Worm (Caenorhabditis elegans) whole organism, L1 larva: ENCODE measurements around the gene rml-3.

Experiments
- C16A3.4 ChIP-seq: fragments of 150-350 bp; optimal IDR thresholded peaks from 2 replicates; lab custom pipeline; 2014; ENCODE audit warnings: missing biosample characterization, missing genetic modification characterization
- Y116A8C.19 ChIP-seq: sonication (generic microtip); optimal IDR thresholded peaks from 2 replicates; lab custom pipeline; 2016; ENCODE audit warnings: missing compliant biosample characterization, missing genetic modification characterization, borderline replicate concordance
- ama-1 ChIP-seq: fragments of 150-350 bp; optimal IDR thresholded peaks from 2 replicates; lab custom pipeline; 2014
- blmp-1 ChIP-seq: fragments of 150-350 bp; optimal IDR thresholded peaks from 2 replicates; lab custom pipeline; 2014; ENCODE audit warnings: missing biosample characterization, missing genetic modification characterization
- ceh-63 ChIP-seq: fragments of 200-800 bp; sonication (Bioruptor generic); optimal IDR thresholded peaks from 2 replicates; lab custom pipeline; 2018; ENCODE audit warnings: mild to moderate bottlenecking, missing genetic modification characterization, missing compliant biosample characterization
- ceh-8 ChIP-seq: fragments of 200-800 bp; sonication (Bioruptor generic); optimal IDR thresholded peaks from 2 replicates; lab custom pipeline; 2018; ENCODE audit warnings: mild to moderate bottlenecking, missing genetic modification characterization, moderate library complexity, missing compliant biosample characterization
- ceh-90 ChIP-seq: sonication (generic microtip); optimal IDR thresholded peaks from 2 replicates; lab custom pipeline; 2016; ENCODE audit warnings: missing genetic modification characterization, missing compliant biosample characterization
- egl-13 ChIP-seq: sonication (generic microtip); optimal IDR thresholded peaks from 2 replicates; lab custom pipeline; 2016; ENCODE audit warnings: missing genotype, missing genetic modification reagents, missing genetic modification characterization, missing compliant biosample characterization
- egl-27 ChIP-seq, 2 experiments: fragments of 150-350 bp in 1 of 2; sonication (generic microtip); optimal IDR thresholded peaks; 3 replicates each; lab custom pipeline; 2017 to 2018; ENCODE audit warnings: missing biosample characterization in 2 of 2, missing genetic modification characterization in 2 of 2, missing genetic modification reagents in 2 of 2
- elt-2 ChIP-seq: sonication (generic microtip); optimal IDR thresholded peaks from 2 replicates; lab custom pipeline; 2016; ENCODE audit warnings: missing genetic modification characterization, mild to moderate bottlenecking, inconsistent platforms, missing compliant biosample characterization, missing genetic modification reagents
- elt-3 ChIP-seq, 6 experiments: fragments of 150-350 bp in 1 of 6; sonication (generic microtip); optimal IDR thresholded peaks; 2 replicates each; lab custom pipeline; 2017 to 2018; ENCODE audit warnings: missing biosample characterization in 6 of 6, missing genetic modification characterization in 6 of 6, inconsistent platforms in 1 of 6
- fkh-10 ChIP-seq: sonication (generic microtip); optimal IDR thresholded peaks from 2 replicates; lab custom pipeline; 2017; ENCODE audit warnings: missing biosample characterization, missing genetic modification reagents, missing genetic modification characterization
- fkh-8 ChIP-seq: sonication (generic microtip); optimal IDR thresholded peaks from 2 replicates; lab custom pipeline; 2016; ENCODE audit warnings: mild to moderate bottlenecking, missing genetic modification characterization, missing compliant biosample characterization
- grh-1 ChIP-seq: fragments of 200-800 bp; sonication (Bioruptor generic); IDR thresholded peaks from 2 replicates; pipeline ENCODE4 v1.3.6; 2022; ENCODE audit warnings: missing genetic modification reagents, missing genetic modification characterization, missing compliant biosample characterization
- irx-1 ChIP-seq: sonication (generic microtip); optimal IDR thresholded peaks from 2 replicates; lab custom pipeline; 2016; ENCODE audit warnings: missing genetic modification characterization, missing compliant biosample characterization
- isw-1 ChIP-seq: fragments of 200-800 bp; sonication (Bioruptor generic); IDR thresholded peaks from 2 replicates; pipeline ENCODE4 v1.3.6; 2022; ENCODE audit warnings: missing genetic modification characterization, missing compliant biosample characterization
- jun-1 ChIP-seq: fragments of 150-350 bp; optimal IDR thresholded peaks from 2 replicates; lab custom pipeline; 2014; ENCODE audit warnings: missing biosample characterization, missing genetic modification reagents, missing genetic modification characterization
- lin-14 ChIP-seq: fragments of 200-800 bp; sonication (Bioruptor generic); optimal IDR thresholded peaks from 2 replicates; lab custom pipeline; 2018; ENCODE audit warnings: mild to moderate bottlenecking, missing genetic modification characterization, moderate library complexity, missing compliant biosample characterization
- lin-35 ChIP-seq, 2 experiments: fragments of 150-350 bp; optimal IDR thresholded peaks; 2 replicates each; lab custom pipeline; 2014; ENCODE audit warnings: missing biosample characterization in 2 of 2, missing genetic modification characterization in 2 of 2, missing genetic modification reagents in 2 of 2
- lin-39 ChIP-seq: fragments of 150-350 bp; optimal IDR thresholded peaks from 2 replicates; lab custom pipeline; 2014; ENCODE audit warnings: missing biosample characterization, missing genetic modification reagents, missing genetic modification characterization
- lir-3 ChIP-seq: sonication (generic microtip); optimal IDR thresholded peaks from 2 replicates; lab custom pipeline; 2016; ENCODE audit warnings: mild to moderate bottlenecking, missing genetic modification characterization, moderate library complexity, missing compliant biosample characterization; ENCODE audit not compliant: poor library complexity
- lsy-2 ChIP-seq, 2 experiments: fragments of 150-350 bp; optimal IDR thresholded peaks; 2 replicates each; lab custom pipeline; 2014; ENCODE audit warnings: missing biosample characterization in 2 of 2, missing genetic modification characterization in 2 of 2
- mdl-1 ChIP-seq, 2 experiments: fragments of 150-350 bp; optimal IDR thresholded peaks; 2 replicates each; lab custom pipeline; 2014 to 2017; ENCODE audit warnings: missing biosample characterization in 2 of 2, missing genetic modification characterization in 2 of 2, inconsistent platforms in 1 of 2
- mep-1 ChIP-seq: fragments of 150-350 bp; optimal IDR thresholded peaks from 2 replicates; lab custom pipeline; 2014; ENCODE audit warnings: missing biosample characterization, missing genetic modification characterization
- nhr-19 ChIP-seq: fragments of 200-800 bp; sonication (Bioruptor generic); conservative IDR thresholded peaks from 2 replicates; pipeline ENCODE4 v1.3.6; 2022; ENCODE audit warnings: missing genetic modification characterization, missing compliant biosample characterization
- nhr-20 ChIP-seq: sonication (generic microtip); optimal IDR thresholded peaks from 2 replicates; lab custom pipeline; 2016; ENCODE audit warnings: mild to moderate bottlenecking, missing genetic modification characterization, missing compliant biosample characterization
- nhr-47 ChIP-seq: sonication (generic microtip); optimal IDR thresholded peaks from 2 replicates; lab custom pipeline; 2016; ENCODE audit warnings: mild to moderate bottlenecking, missing genetic modification characterization, moderate library complexity, missing compliant biosample characterization
- nhr-71 ChIP-seq: sonication (generic microtip); optimal IDR thresholded peaks from 2 replicates; lab custom pipeline; 2016; ENCODE audit warnings: mild to moderate bottlenecking, missing genetic modification characterization, moderate library complexity, missing compliant biosample characterization
- nhr-77 ChIP-seq: fragments of 150-350 bp; optimal IDR thresholded peaks from 2 replicates; lab custom pipeline; 2014; ENCODE audit warnings: missing biosample characterization, missing genetic modification characterization
- nhr-85 ChIP-seq: sonication (generic microtip); peaks from one replicate; lab custom pipeline; 2016; ENCODE audit warnings: missing genetic modification characterization, inconsistent platforms, missing compliant biosample characterization
- nhr-90 ChIP-seq: sonication (generic microtip); optimal IDR thresholded peaks from 2 replicates; lab custom pipeline; 2016; ENCODE audit warnings: mild to moderate bottlenecking, missing genetic modification characterization, missing compliant biosample characterization; ENCODE audit not compliant: poor library complexity
- snu-23 ChIP-seq: sonication (generic microtip); optimal IDR thresholded peaks from 2 replicates; lab custom pipeline; 2016; ENCODE audit warnings: missing genetic modification characterization, missing compliant biosample characterization
- sox-4 ChIP-seq: sonication (generic microtip); optimal IDR thresholded peaks from 2 replicates; lab custom pipeline; 2016; ENCODE audit warnings: missing genetic modification characterization, missing compliant biosample characterization
- tbx-2 ChIP-seq: sonication (generic microtip); optimal IDR thresholded peaks from 2 replicates; lab custom pipeline; 2016; ENCODE audit warnings: missing genetic modification characterization, missing compliant biosample characterization
- unc-30 ChIP-seq: sonication (generic microtip); optimal IDR thresholded peaks from 2 replicates; lab custom pipeline; 2017; ENCODE audit warnings: missing biosample characterization, missing genetic modification characterization
- unc-62 ChIP-seq: fragments of 150-350 bp; optimal IDR thresholded peaks from 2 replicates; lab custom pipeline; 2014; ENCODE audit warnings: missing biosample characterization, missing genetic modification reagents, missing genetic modification characterization
- unc-86 ChIP-seq: sonication (generic microtip); optimal IDR thresholded peaks from 2 replicates; lab custom pipeline; 2016; ENCODE audit warnings: missing genetic modification characterization, missing compliant biosample characterization
- unc-98 ChIP-seq: fragments of 200-800 bp; sonication (Bioruptor generic); IDR thresholded peaks from 2 replicates; pipeline ENCODE4 v1.3.6; 2022; ENCODE audit warnings: missing genetic modification characterization, missing compliant biosample characterization
- vab-15 ChIP-seq: sonication (generic microtip); optimal IDR thresholded peaks from 2 replicates; lab custom pipeline; 2017; ENCODE audit warnings: missing genotype, mild to moderate bottlenecking, missing genetic modification characterization, missing compliant biosample characterization
- zip-4 ChIP-seq: fragments of 200-800 bp; sonication (Bioruptor generic); optimal IDR thresholded peaks from 2 replicates; lab custom pipeline; 2018; ENCODE audit warnings: mild to moderate bottlenecking, missing genetic modification characterization, moderate library complexity, missing compliant biosample characterization

rml-3 gene

DNA sequence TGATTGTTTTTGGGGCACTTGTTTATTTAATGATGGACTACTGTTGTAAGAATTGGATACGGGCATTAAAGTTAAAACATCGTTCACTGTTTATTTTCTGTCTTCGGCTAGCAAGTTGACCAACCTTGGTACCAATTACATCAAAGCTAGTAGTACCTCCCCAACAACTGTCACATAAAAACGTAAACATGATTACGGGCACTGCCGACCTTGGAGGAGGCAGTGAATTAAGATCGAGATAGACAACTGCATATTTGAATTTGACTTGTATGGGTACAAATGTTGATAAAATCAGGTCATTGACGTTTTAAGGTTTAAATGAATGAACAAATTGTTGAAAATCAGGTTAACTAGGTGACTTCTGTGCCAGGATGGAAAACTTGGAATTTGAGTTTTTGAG is 38.4 kb upstream of the rml-3 start (continued):
- TF ChIP-seq nhr-85 (tag; lab: Kevin White, UChicago) (peak; percentile 93), snu-23 (GFP tag; lab: Kevin White, UChicago) (peak; percentile 46), lin-39 (tag; lab: Kevin White, UChicago) (no peak), elt-2 (tag; lab: Kevin White, UChicago) (no peak), fkh-8 (tag; lab: Kevin White, UChicago) (no peak), grh-1 (GFP tag; lab: Robert Waterston, UW) (no peak), nhr-71 (tag; lab: Kevin White, UChicago) (peak; percentile 26), irx-1 (tag; lab: Kevin White, UChicago) (no peak), unc-86 (tag; lab: Kevin White, UChicago) (no peak), egl-27 (tag; optimal IDR thresholded peaks at IDR 0.05; lab: Kevin White, UChicago) (no peak), fkh-10 (GFP tag; lab: Kevin White, UChicago) (no peak), jun-1 (tag; lab: Kevin White, UChicago) (no peak), unc-98 (GFP tag; lab: Robert Waterston, UW) (no peak), lsy-2 (tag; optimal IDR thresholded peaks at IDR 0.05; lab: Kevin White, UChicago) (no peak), isw-1 (GFP tag; lab: Robert Waterston, UW) (no peak)

DNA sequence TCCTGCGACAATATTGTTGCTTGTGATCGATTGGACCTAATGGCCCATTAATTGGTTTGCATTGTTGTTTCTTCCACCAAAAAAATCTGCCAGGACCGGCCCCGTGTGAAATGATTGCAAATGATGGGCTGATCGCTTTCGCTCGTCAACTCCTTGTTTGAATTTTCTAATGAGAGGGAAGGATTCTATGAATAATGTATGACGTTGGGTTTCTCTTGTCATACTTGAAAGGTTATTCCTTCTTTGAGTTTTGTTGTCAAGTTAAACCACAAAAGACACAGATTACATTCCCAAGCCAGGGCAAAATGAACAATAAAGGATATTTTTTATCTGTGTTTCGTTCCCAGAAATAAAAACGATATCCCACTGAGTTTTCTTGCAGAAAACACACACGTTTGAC is 37.8 kb upstream of the rml-3 start:
- TF ChIP-seq irx-1 (tag; lab: Kevin White, UChicago) (peak; percentile 26), ceh-8 (no peak), elt-3 (tag; optimal IDR thresholded peaks at IDR 0.05; lab: Kevin White, UChicago) (no peak), lsy-2 (tag; optimal IDR thresholded peaks at IDR 0.05; lab: Kevin White, UChicago) (no peak)

DNA sequence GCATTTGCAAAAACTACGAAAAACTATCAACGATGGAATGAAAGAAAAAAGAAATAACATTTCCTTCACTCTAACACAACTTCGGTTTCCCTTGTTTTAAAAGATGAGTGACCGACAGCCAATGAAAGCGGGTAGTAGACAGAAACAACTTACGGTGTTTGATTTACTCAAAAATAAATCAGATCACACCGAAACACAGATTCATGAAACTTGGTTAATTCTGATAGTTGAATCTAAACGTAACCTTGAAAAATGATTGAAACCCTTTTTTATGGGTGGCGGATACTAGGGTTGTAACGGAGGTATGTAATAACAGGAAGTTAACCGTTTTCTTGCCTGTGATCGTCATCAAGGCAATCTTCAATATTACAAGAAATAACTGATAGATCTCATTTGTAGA is 36.5 kb upstream of the rml-3 start:
- peak; percentile 10 for TF ChIP-seq tbx-2 (tag; lab: Kevin White, UChicago)
- peak; percentile 95 for TF ChIP-seq nhr-85 (tag; lab: Kevin White, UChicago)
- peak; percentile 64 for TF ChIP-seq nhr-90 (tag; lab: Kevin White, UChicago)
- peak; percentile 38 for TF ChIP-seq irx-1 (tag; lab: Kevin White, UChicago)
- TF ChIP-seq snu-23 (GFP tag; lab: Kevin White, UChicago), result peak; percentile 52
- TF ChIP-seq elt-3 (tag; optimal IDR thresholded peaks at IDR 0.05; lab: Kevin White, UChicago), result peak in 3 of 6 experiments; percentile 23 to 66 (median 50)
- peak; percentile 12 for TF ChIP-seq nhr-47 (tag; lab: Kevin White, UChicago)
- TF ChIP-seq blmp-1 (tag; lab: Kevin White, UChicago), result peak; percentile 64
- peak in 1 of 2 experiments; percentile 24 for TF ChIP-seq lsy-2 (tag; optimal IDR thresholded peaks at IDR 0.05; lab: Kevin White, UChicago)
- TF ChIP-seq lin-14 (GFP tag; lab: Kevin White, UChicago), result peak; percentile 72
- no peak for TF ChIP-seq ceh-90 (tag; lab: Kevin White, UChicago)
- peak; percentile 69 for TF ChIP-seq nhr-71 (tag; lab: Kevin White, UChicago)
- TF ChIP-seq mep-1 (tag; lab: Kevin White, UChicago), result peak; percentile 31
- no peak for TF ChIP-seq Y116A8C.19
- TF ChIP-seq nhr-19 (GFP tag; lab: Robert Waterston, UW), result 0 out of 2 replicates have a peak, but pooled peaks have one; percentile 3
- peak; percentile 56 for TF ChIP-seq nhr-20 (tag; lab: Kevin White, UChicago)
- TF ChIP-seq lin-35 (GFP tag; optimal IDR thresholded peaks at IDR 0.05; lab: Kevin White, UChicago), result peak in 1 of 2 experiments; percentile 17
- TF ChIP-seq C16A3.4 (tag; lab: Kevin White, UChicago), result no peak
- no peak for TF ChIP-seq egl-13 (tag; lab: Kevin White, UChicago)

DNA sequence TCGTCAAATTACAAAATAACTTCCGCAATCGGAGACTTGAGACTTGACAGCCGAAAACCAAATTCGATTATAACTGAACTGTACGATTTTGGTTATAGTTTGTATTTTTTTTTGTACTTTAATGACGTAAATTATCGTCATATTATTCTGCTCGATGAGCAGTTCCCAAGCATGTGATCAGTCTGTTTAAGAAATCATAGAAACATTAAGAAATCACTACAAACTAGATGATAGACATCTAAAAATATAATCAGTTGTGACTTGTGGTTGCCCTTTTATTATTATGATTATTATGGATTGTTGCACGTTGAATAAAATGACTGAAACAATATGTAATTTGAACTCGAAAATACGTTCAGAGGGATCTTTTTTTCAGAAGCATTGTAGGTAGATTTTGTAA is 35.4 kb upstream of the rml-3 start:
- no peak for TF ChIP-seq lin-39 (tag; lab: Kevin White, UChicago)
- peak; percentile 20 for TF ChIP-seq nhr-20 (tag; lab: Kevin White, UChicago)
- no peak for TF ChIP-seq nhr-77 (tag; lab: Kevin White, UChicago)
- TF ChIP-seq isw-1 (GFP tag; lab: Robert Waterston, UW), result no peak
- no peak for TF ChIP-seq lsy-2 (tag; optimal IDR thresholded peaks at IDR 0.05; lab: Kevin White, UChicago)
- TF ChIP-seq elt-2 (tag; lab: Kevin White, UChicago), result peak; percentile 64
- no peak for TF ChIP-seq ceh-63 (GFP tag; lab: Kevin White, UChicago)
- no peak for TF ChIP-seq fkh-8 (tag; lab: Kevin White, UChicago)
- TF ChIP-seq lir-3, result no peak
- no peak for TF ChIP-seq mdl-1 (tag; optimal IDR thresholded peaks at IDR 0.05; lab: Kevin White, UChicago)
- no peak for TF ChIP-seq grh-1 (GFP tag; lab: Robert Waterston, UW)
- no peak for TF ChIP-seq ama-1 (lab: Kevin White, UChicago)
- TF ChIP-seq mep-1 (tag; lab: Kevin White, UChicago), result no peak
- peak in 1 of 2 experiments; percentile 36 for TF ChIP-seq lin-35 (GFP tag; optimal IDR thresholded peaks at IDR 0.05; lab: Kevin White, UChicago)
- no peak for TF ChIP-seq ceh-8
- no peak for TF ChIP-seq unc-62 (GFP tag; lab: Kevin White, UChicago)
- TF ChIP-seq snu-23 (GFP tag; lab: Kevin White, UChicago), result no peak
- peak; percentile 19 for TF ChIP-seq nhr-71 (tag; lab: Kevin White, UChicago)
- TF ChIP-seq unc-30, result no peak
- TF ChIP-seq sox-4 (tag; lab: Kevin White, UChicago), result no peak
- TF ChIP-seq zip-4, result no peak
- no peak for TF ChIP-seq vab-15 (tag; lab: Kevin White, UChicago)
